Fruit fly (Drosophila melanogaster) whole organism, embryonic: ENCODE results near the gene Tti1.
A peak's percentile ranks its signal among the peaks of the same experiment; 100 is the strongest.

Experiments
- ATbp ChIP-seq: fragments of 200-800 bp; sonication (Bioruptor generic); optimal IDR thresholded peaks from 2 replicates; lab custom pipeline; 2017; ENCODE audit warnings: missing biosample characterization, mild to moderate bottlenecking, missing genetic modification characterization, missing genetic modification reagents
- Asciz ChIP-seq: fragments of 200-800 bp; sonication (Bioruptor generic); optimal IDR thresholded peaks from 2 replicates; lab custom pipeline; 2017; ENCODE audit warnings: missing biosample characterization, mild to moderate bottlenecking, missing genetic modification characterization, missing genetic modification reagents
- Atf-2 ChIP-seq: fragments of 200-800 bp; sonication (Bioruptor generic); optimal IDR thresholded peaks from 2 replicates; lab custom pipeline; 2016; ENCODE audit warnings: missing biosample characterization, missing genetic modification characterization
- Atf3 ChIP-seq: fragments of 200-800 bp; sonication (Bioruptor generic); optimal IDR thresholded peaks from 3 replicates; lab custom pipeline; 2016; ENCODE audit warnings: missing biosample characterization, missing genetic modification characterization
- Blimp-1 ChIP-seq: fragments of 200-800 bp; sonication (Bioruptor generic); optimal IDR thresholded peaks from 3 replicates; lab custom pipeline; 2018; ENCODE audit warnings: missing biosample characterization, missing genetic modification characterization, mild to moderate bottlenecking, moderate library complexity, missing genetic modification reagents
- C15 ChIP-seq: fragments of 200-800 bp; sonication (Bioruptor generic); IDR thresholded peaks from 3 replicates; pipeline ENCODE4 v1.3.6; 2022; ENCODE audit warnings: missing biosample characterization, missing genetic modification characterization
- CG10267 ChIP-seq: fragments of 200-800 bp; sonication (Bioruptor generic); optimal IDR thresholded peaks from 2 replicates; lab custom pipeline; 2018; ENCODE audit warnings: missing biosample characterization, mild to moderate bottlenecking, missing genetic modification characterization, moderate library complexity
- CG10431 ChIP-seq: fragments of 200-800 bp; sonication (Bioruptor generic); optimal IDR thresholded peaks from 3 replicates; lab custom pipeline; 2018; ENCODE audit warnings: missing biosample characterization, mild to moderate bottlenecking, missing genetic modification characterization
- CG10543 ChIP-seq: fragments of 200-800 bp; sonication (Bioruptor generic); optimal IDR thresholded peaks from 3 replicates; lab custom pipeline; 2017; ENCODE audit warnings: missing biosample characterization, mild to moderate bottlenecking, missing genetic modification characterization, moderate library complexity
- CG11696 ChIP-seq: fragments of 200-800 bp; sonication (Bioruptor generic); IDR thresholded peaks from 2 replicates; pipeline ENCODE4 v1.3.6; 2022; ENCODE audit warnings: missing biosample characterization, missing genetic modification characterization
- CG1233 ChIP-seq: fragments of 200-800 bp; sonication (Bioruptor generic); optimal IDR thresholded peaks from 4 replicates; lab custom pipeline; 2018; ENCODE audit warnings: missing biosample characterization, mild to moderate bottlenecking, missing genetic modification characterization
- CG12659 ChIP-seq: fragments of 200-800 bp; sonication (Bioruptor generic); optimal IDR thresholded peaks from 3 replicates; lab custom pipeline; 2017; ENCODE audit warnings: mild to moderate bottlenecking, missing biosample characterization, missing genetic modification reagents, missing genetic modification characterization
- CG13424 ChIP-seq: fragments of 200-800 bp; sonication (Bioruptor generic); optimal IDR thresholded peaks from 2 replicates; lab custom pipeline; 2019; ENCODE audit warnings: missing biosample characterization, mild to moderate bottlenecking, missing genetic modification characterization, moderate library complexity
- CG16813 ChIP-seq: fragments of 200-800 bp; sonication (Bioruptor generic); IDR thresholded peaks from 3 replicates; pipeline ENCODE4 v1.3.6; 2022; ENCODE audit warnings: missing biosample characterization, missing genetic modification characterization; ENCODE audit not compliant: partially characterized antibody
- CG16863 ChIP-seq: fragments of 200-800 bp; sonication (Bioruptor generic); optimal IDR thresholded peaks from 3 replicates; lab custom pipeline; 2016; ENCODE audit warnings: missing biosample characterization, missing genetic modification characterization
- CG17186 ChIP-seq: fragments of 200-800 bp; sonication (Bioruptor generic); optimal IDR thresholded peaks from 3 replicates; lab custom pipeline; 2017; ENCODE audit warnings: missing biosample characterization, missing genetic modification reagents, missing genetic modification characterization
- CG17359 ChIP-seq: fragments of 200-800 bp; sonication (Bioruptor generic); optimal IDR thresholded peaks from 3 replicates; lab custom pipeline; 2018; ENCODE audit warnings: missing biosample characterization, mild to moderate bottlenecking, missing genetic modification characterization, moderate library complexity
- CG18764 ChIP-seq: fragments of 200-800 bp; sonication (Bioruptor generic); optimal IDR thresholded peaks from 3 replicates; lab custom pipeline; 2016; ENCODE audit warnings: missing biosample characterization, missing genetic modification characterization
- CG2116 ChIP-seq: fragments of 200-800 bp; sonication (Bioruptor generic); optimal IDR thresholded peaks from 3 replicates; lab custom pipeline; 2018; ENCODE audit warnings: missing biosample characterization, mild to moderate bottlenecking, missing genetic modification characterization
- CG2712 ChIP-seq: fragments of 200-800 bp; optimal IDR thresholded peaks from 3 replicates; lab custom pipeline; 2019; ENCODE audit warnings: missing biosample characterization, mild to moderate bottlenecking, missing genetic modification characterization, moderate library complexity
- CG30431 ChIP-seq: fragments of 200-800 bp; sonication (Bioruptor generic); optimal IDR thresholded peaks from 2 replicates; lab custom pipeline; 2017; ENCODE audit warnings: missing biosample characterization, missing genetic modification characterization
- CG32772 ChIP-seq: fragments of 200-800 bp; sonication (Bioruptor generic); IDR thresholded peaks from 2 replicates; pipeline ENCODE4 v1.3.6; 2022; ENCODE audit warnings: missing biosample characterization, missing genetic modification characterization
- CG3407 ChIP-seq: fragments of 200-800 bp; sonication (Bioruptor generic); optimal IDR thresholded peaks from 2 replicates; lab custom pipeline; 2018; ENCODE audit warnings: missing biosample characterization, mild to moderate bottlenecking, missing genetic modification characterization
- CG6689 ChIP-seq: fragments of 200-800 bp; sonication (Bioruptor generic); IDR thresholded peaks from 2 replicates; pipeline ENCODE4 v1.3.6; 2022; ENCODE audit warnings: missing biosample characterization, missing genetic modification characterization
- CG8944 ChIP-seq: fragments of 200-800 bp; sonication (Bioruptor generic); optimal IDR thresholded peaks from 3 replicates; lab custom pipeline; 2016; ENCODE audit warnings: missing biosample characterization, missing genetic modification characterization
- Dref ChIP-seq: fragments of 200-800 bp; sonication (Bioruptor generic); IDR thresholded peaks from 2 replicates; pipeline ENCODE4 v1.3.6; 2022; ENCODE audit warnings: missing biosample characterization, missing genetic modification characterization
- Fer1 ChIP-seq: fragments of 200-800 bp; sonication (Bioruptor generic); optimal IDR thresholded peaks from 2 replicates; lab custom pipeline; 2017; ENCODE audit warnings: missing biosample characterization, mild to moderate bottlenecking, missing genetic modification characterization
- Hr39 ChIP-seq: fragments of >200 bp; optimal IDR thresholded peaks from 2 replicates; lab custom pipeline; 2017
- Meics ChIP-seq: fragments of 200-800 bp; sonication (Bioruptor generic); optimal IDR thresholded peaks from 2 replicates; lab custom pipeline; 2017; ENCODE audit warnings: missing biosample characterization, mild to moderate bottlenecking, missing genetic modification characterization
- NC2α ChIP-seq: fragments of 200-800 bp; sonication (Bioruptor generic); optimal IDR thresholded peaks from 2 replicates; lab custom pipeline; 2016; ENCODE audit warnings: missing biosample characterization, missing genetic modification characterization
- NC2β ChIP-seq: fragments of 200-800 bp; sonication (Bioruptor generic); optimal IDR thresholded peaks from 2 replicates; lab custom pipeline; 2016; ENCODE audit warnings: missing biosample characterization, missing genetic modification characterization
- NfI ChIP-seq: fragments of 200-800 bp; sonication (Bioruptor generic); optimal IDR thresholded peaks from 3 replicates; lab custom pipeline; 2018; ENCODE audit warnings: missing biosample characterization, mild to moderate bottlenecking, missing genetic modification characterization, moderate library complexity
- Ptx1 ChIP-seq: fragments of 200-800 bp; sonication (Bioruptor generic); IDR thresholded peaks from 2 replicates; pipeline ENCODE4 v1.3.6; 2022; ENCODE audit warnings: missing biosample characterization, missing genetic modification characterization
- Spps ChIP-seq: fragments of 200-800 bp; sonication (Bioruptor generic); optimal IDR thresholded peaks from 2 replicates; lab custom pipeline; 2018; ENCODE audit warnings: missing biosample characterization, mild to moderate bottlenecking, missing genetic modification characterization
- TFAM ChIP-seq: fragments of 200-800 bp; sonication (Bioruptor generic); optimal IDR thresholded peaks from 2 replicates; lab custom pipeline; 2017; ENCODE audit warnings: missing biosample characterization, missing genetic modification characterization, inconsistent platforms
- Usf ChIP-seq: fragments of 200-800 bp; sonication (Bioruptor generic); optimal IDR thresholded peaks from 2 replicates; lab custom pipeline; 2017; ENCODE audit warnings: missing genotype, missing biosample characterization, missing genetic modification characterization
- al ChIP-seq: fragments of 200-800 bp; sonication (Bioruptor generic); IDR thresholded peaks from 2 replicates; pipeline ENCODE4 v1.3.6; 2022; ENCODE audit warnings: missing biosample characterization, missing genetic modification characterization
- dmrt99B ChIP-seq: fragments of 200-800 bp; sonication (Bioruptor generic); optimal IDR thresholded peaks from 2 replicates; lab custom pipeline; 2018; ENCODE audit warnings: missing biosample characterization, mild to moderate bottlenecking, missing genetic modification characterization, moderate library complexity
- dpn ChIP-seq, 2 experiments: fragments of 200-800 bp; sonication (Bioruptor generic); optimal IDR thresholded peaks; 3 replicates each; lab custom pipeline; 2016; ENCODE audit warnings: missing biosample characterization in 2 of 2, missing genetic modification characterization in 2 of 2
- eve ChIP-seq, 2 experiments: fragments of >200 bp; optimal IDR thresholded peaks; 2 replicates each; lab custom pipeline; 2017; ENCODE audit warnings: missing biosample characterization in 2 of 2, missing genetic modification characterization in 2 of 2
- hth ChIP-seq: fragments of >200 bp; optimal IDR thresholded peaks from 2 replicates; lab custom pipeline; 2017; ENCODE audit warnings: inconsistent platforms
- lab ChIP-seq: fragments of 200-800 bp; sonication (Bioruptor generic); optimal IDR thresholded peaks from 3 replicates; lab custom pipeline; 2017; ENCODE audit warnings: missing biosample characterization, missing genetic modification characterization, mild to moderate bottlenecking, moderate library complexity, missing genetic modification reagents
- p53 ChIP-seq: fragments of 200-800 bp; sonication (Bioruptor generic); optimal IDR thresholded peaks from 2 replicates; lab custom pipeline; 2016; ENCODE audit warnings: missing biosample characterization, missing genetic modification characterization
- pros ChIP-seq: fragments of 200-800 bp; sonication (Bioruptor generic); optimal IDR thresholded peaks from 3 replicates; lab custom pipeline; 2019; ENCODE audit warnings: missing biosample characterization, mild to moderate bottlenecking, missing genetic modification characterization, moderate library complexity
- pum ChIP-seq: fragments of 200-800 bp; sonication (Bioruptor generic); optimal IDR thresholded peaks from 2 replicates; lab custom pipeline; 2016; ENCODE audit warnings: missing biosample characterization, missing genetic modification characterization
- salm ChIP-seq: fragments of 200-800 bp; sonication (Bioruptor generic); optimal IDR thresholded peaks from 2 replicates; lab custom pipeline; 2018; ENCODE audit warnings: missing biosample characterization, mild to moderate bottlenecking, missing genetic modification characterization
- schlank ChIP-seq: fragments of 200-800 bp; sonication (Bioruptor generic); optimal IDR thresholded peaks from 2 replicates; lab custom pipeline; 2018; ENCODE audit warnings: missing biosample characterization, mild to moderate bottlenecking, missing genetic modification characterization
- sd ChIP-seq: fragments of 200-800 bp; sonication (Bioruptor generic); optimal IDR thresholded peaks from 3 replicates; lab custom pipeline; 2018; ENCODE audit warnings: missing biosample characterization, mild to moderate bottlenecking, missing genetic modification characterization, moderate library complexity
- slp2 ChIP-seq: fragments of 200-800 bp; sonication (Bioruptor generic); optimal IDR thresholded peaks from 2 replicates; lab custom pipeline; 2016; ENCODE audit warnings: missing biosample characterization, missing genetic modification characterization
- sob ChIP-seq: fragments of 200-800 bp; sonication (Bioruptor generic); IDR thresholded peaks from 2 replicates; pipeline ENCODE4 v1.3.6; 2022; ENCODE audit warnings: missing biosample characterization, missing genetic modification characterization
- wdn ChIP-seq: fragments of 200-800 bp; sonication (Bioruptor generic); IDR thresholded peaks from 2 replicates; pipeline ENCODE4 v1.3.6; 2022; ENCODE audit warnings: missing biosample characterization, missing genetic modification characterization

Gene Tti1

DNA sequence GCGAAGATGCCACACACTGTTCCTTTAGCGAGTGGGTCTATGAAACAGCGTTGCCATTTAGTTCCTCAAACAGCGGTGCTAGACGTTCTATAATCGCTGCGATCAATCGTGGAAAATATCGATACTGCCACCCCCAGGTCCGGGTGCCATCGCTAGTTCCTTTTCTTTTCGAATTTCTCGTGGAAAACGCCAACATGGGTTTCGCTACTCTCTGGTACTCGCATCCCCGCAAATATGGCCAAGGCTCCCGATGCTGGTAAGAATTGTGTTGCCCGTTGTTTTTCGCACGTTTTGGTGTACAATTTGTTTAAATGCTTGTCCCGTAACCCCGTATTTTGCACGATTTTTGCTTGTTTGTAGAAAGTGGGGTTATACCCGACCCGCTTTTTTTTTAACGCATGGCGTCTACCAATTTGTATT is 23.5 kb upstream of the Tti1 start, which contains the start of gene RpS29 (continued):
- TF ChIP-seq Atf-2 (GFP tag; lab: Kevin White, UChicago) (peak; percentile 30), pros (GFP tag; lab: Kevin White, UChicago) (no peak), hth (lab: Kevin White, UChicago) (no peak), CG12659 (GFP tag; lab: Kevin White, UChicago) (peak; percentile 92), pum (GFP tag; lab: Kevin White, UChicago) (peak; percentile 81), CG16813 (GFP tag; lab: Robert Waterston, UW) (peak; percentile 93), CG13424 (tag; lab: Kevin White, UChicago) (peak; percentile 62), al (peak; percentile 72), CG3407 (GFP tag; lab: Kevin White, UChicago) (peak; percentile 48), eve (GFP tag; optimal IDR thresholded peaks at IDR 0.05; lab: Kevin White, UChicago) (no peak), sob (peak; percentile 93), CG17359 (tag; lab: Kevin White, UChicago) (peak; percentile 64), Blimp-1 (GFP tag; lab: Kevin White, UChicago) (peak; percentile 60), CG10431 (GFP tag; lab: Kevin White, UChicago) (peak; percentile 70), Hr39 (lab: Kevin White, UChicago) (no peak), NC2β (peak; percentile 96), dmrt99B (tag; lab: Kevin White, UChicago) (peak; percentile 44), NC2α (GFP tag; lab: Kevin White, UChicago) (peak; percentile 53), CG6689 (GFP tag; lab: Robert Waterston, UW) (peak; percentile 28; the same call in 1 of the 2 replicates), CG2712 (tag; lab: Kevin White, UChicago) (peak; percentile 73), slp2 (peak; percentile 63), CG2116 (GFP tag; lab: Kevin White, UChicago) (peak; percentile 98), lab (GFP tag; lab: Kevin White, UChicago) (peak; percentile 93), CG18764 (GFP tag; lab: Kevin White, UChicago) (peak; percentile 76), Asciz (GFP tag; lab: Kevin White, UChicago) (peak; percentile 71), CG17186 (GFP tag; lab: Kevin White, UChicago) (peak; percentile 90), CG8944 (GFP tag; lab: Kevin White, UChicago) (peak; percentile 84), C15 (0 out of 3 replicates have a peak, but pooled peaks have one; percentile 43), Spps (tag; lab: Kevin White, UChicago) (peak; percentile 29), CG32772 (peak; percentile 74), Meics (GFP tag; lab: Kevin White, UChicago) (peak; percentile 87), sd (tag; lab: Kevin White, UChicago) (peak; percentile 44), Usf (peak; percentile 58), Ptx1 (GFP tag; lab: Robert Waterston, UW) (peak; percentile 79), TFAM (GFP tag; lab: Kevin White, UChicago) (no peak), CG30431 (GFP tag; lab: Kevin White, UChicago) (peak; percentile 47), Dref (peak; percentile 98), NfI (peak; percentile 87), CG10543 (GFP tag; lab: Kevin White, UChicago) (peak; percentile 93), CG16863 (GFP tag; lab: Kevin White, UChicago) (peak; percentile 77), CG10267 (tag; lab: Kevin White, UChicago) (peak; percentile 84), ATbp (GFP tag; lab: Kevin White, UChicago) (peak; percentile 10), Atf3 (GFP tag; lab: Kevin White, UChicago) (peak; percentile 73), Fer1 (peak; percentile 89), wdn (GFP tag; lab: Robert Waterston, UW) (peak; percentile 56; the same call in 1 of the 2 replicates), CG11696 (no peak), CG1233 (peak; percentile 60), p53 (peak; percentile 83), schlank (peak; percentile 85), salm (peak; percentile 64), dpn (GFP tag; optimal IDR thresholded peaks at IDR 0.05; lab: Kevin White, UChicago) (peak; percentile 86 to 90)
